Fruit fly (Drosophila melanogaster) S2 (cell line): ENCODE measurements around the gene Edem2.

Source experiments
- CG8478 ChIP-seq: fragments of >200 bp; optimal IDR thresholded peaks from 2 replicates; lab custom pipeline; 2018
- CTCF ChIP-seq, 2 experiments: fragments of >200 bp; optimal IDR thresholded peaks; 2 replicates each; lab custom pipeline; 2018

- TF ChIP-seq CG8478 = no peak
- no peak for TF ChIP-seq CTCF (optimal IDR thresholded peaks at IDR 0.05; lab: Kevin White, UChicago)
Measured at dm6 chr2L:13203437-13204137, 11.6 kb downstream of the Edem2 start, which contains the start of gene Pect.
